Fruit fly (Drosophila melanogaster): ENCODE measurements around the gene sens-2.

The sens-2 gene

dm6 chr2L:6874526-6875198, 52.9 kb downstream of the sens-2 start, which contains the start of gene Nlg2 (continued):
- TF ChIP-seq Sox102F (GFP tag; optimal IDR thresholded peaks at IDR 0.05) = peak; percentile 70
- peak; percentile 71 for TF ChIP-seq CG12391 (tag; optimal IDR thresholded peaks at IDR 0.05)
- peak; percentile 64 for TF ChIP-seq phol (tag; optimal IDR thresholded peaks at IDR 0.05)
- peak; percentile 39 for TF ChIP-seq ATbp (GFP tag; optimal IDR thresholded peaks at IDR 0.05)
- no peak for TF ChIP-seq CG10366 (GFP tag; IDR thresholded peaks at IDR 0.05)
- TF ChIP-seq nerfin-1 (tag; optimal IDR thresholded peaks at IDR 0.05) = peak; percentile 43
- TF ChIP-seq sug (tag; optimal IDR thresholded peaks at IDR 0.05) = peak; percentile 64
- peak; percentile 81 for TF ChIP-seq Hmr (GFP tag; optimal IDR thresholded peaks at IDR 0.05)
- peak; percentile 23 for TF ChIP-seq Fer2 (tag; optimal IDR thresholded peaks at IDR 0.05)
- no peak for TF ChIP-seq CG4404 (GFP tag; IDR thresholded peaks at IDR 0.05)
- TF ChIP-seq sens-2 (GFP tag; IDR thresholded peaks at IDR 0.05) = no peak
- TF ChIP-seq cwo (GFP tag; optimal IDR thresholded peaks at IDR 0.05) = peak; percentile 62
- TF ChIP-seq CG5180 (GFP tag; optimal IDR thresholded peaks at IDR 0.05) = peak; percentile 57
- TF ChIP-seq CG6813 (GFP tag; optimal IDR thresholded peaks at IDR 0.05) = peak; percentile 35
- peak; percentile 72 for TF ChIP-seq CG13296 (GFP tag; optimal IDR thresholded peaks at IDR 0.05)
- peak; percentile 31 for TF ChIP-seq Med (GFP tag)
- TF ChIP-seq Ssrp (tag; optimal IDR thresholded peaks at IDR 0.05) = peak; percentile 40
- peak; percentile 37 for TF ChIP-seq fd3F (GFP tag; optimal IDR thresholded peaks at IDR 0.05)
- TF ChIP-seq CG2120 (GFP tag; optimal IDR thresholded peaks at IDR 0.05) = peak; percentile 32
- peak; percentile 73 for TF ChIP-seq nmo (GFP tag; optimal IDR thresholded peaks at IDR 0.05)
- TF ChIP-seq Doc3 (GFP tag; IDR thresholded peaks at IDR 0.05; ENCODE audit: partially characterized antibody) = 0 out of 3 replicates have a peak, but pooled peaks have one; percentile 23
- TF ChIP-seq NfI (GFP tag; optimal IDR thresholded peaks at IDR 0.05) = peak; percentile 52
- TF ChIP-seq CG7987 (GFP tag; optimal IDR thresholded peaks at IDR 0.05) = no peak
- peak; percentile 21 for TF ChIP-seq CG18476 (GFP tag; optimal IDR thresholded peaks at IDR 0.05)
- no peak for TF ChIP-seq bigmax (GFP tag; optimal IDR thresholded peaks at IDR 0.05)
- TF ChIP-seq CG2678 (tag; optimal IDR thresholded peaks at IDR 0.05) = peak; percentile 89
- peak; percentile 50 for TF ChIP-seq D19B (GFP tag; optimal IDR thresholded peaks at IDR 0.05)
- TF ChIP-seq Hr3 (GFP tag; optimal IDR thresholded peaks at IDR 0.05) = peak; percentile 47
- peak; percentile 42 for TF ChIP-seq CG10267 (tag; optimal IDR thresholded peaks at IDR 0.05)
- TF ChIP-seq CG17359 (tag; optimal IDR thresholded peaks at IDR 0.05) = peak; percentile 54
- TF ChIP-seq BtbVII (GFP tag; optimal IDR thresholded peaks at IDR 0.05) = peak; percentile 68
- peak; percentile 43 for TF ChIP-seq Xbp1 (GFP tag; optimal IDR thresholded peaks at IDR 0.05)
- TF ChIP-seq maf-S (GFP tag; optimal IDR thresholded peaks at IDR 0.05) = no peak
- peak; percentile 17 for TF ChIP-seq kay (GFP tag; optimal IDR thresholded peaks at IDR 0.05)
- TF ChIP-seq Meics (GFP tag; optimal IDR thresholded peaks at IDR 0.05) = peak; percentile 79
- peak; percentile 52 for TF ChIP-seq tap (tag; optimal IDR thresholded peaks at IDR 0.05)
- peak; percentile 75 for TF ChIP-seq CG9437 (GFP tag; optimal IDR thresholded peaks at IDR 0.05)
- no peak for TF ChIP-seq sc (optimal IDR thresholded peaks at IDR 0.05)
- peak; percentile 35 for TF ChIP-seq sc (GFP tag; optimal IDR thresholded peaks at IDR 0.05)
- TF ChIP-seq CG18619 (GFP tag; optimal IDR thresholded peaks at IDR 0.05) = peak; percentile 77
- no peak for TF ChIP-seq NC2α (GFP tag; optimal IDR thresholded peaks at IDR 0.05)
- no peak for TF ChIP-seq luna (GFP tag; optimal IDR thresholded peaks at IDR 0.05)
- peak; percentile 8 for TF ChIP-seq Fer3 (tag; optimal IDR thresholded peaks at IDR 0.05)
- TF ChIP-seq CG8924 (tag; optimal IDR thresholded peaks at IDR 0.05) = peak; percentile 69
- TF ChIP-seq zf30C (GFP tag; optimal IDR thresholded peaks at IDR 0.05) = peak; percentile 34
- peak; percentile 48 for TF ChIP-seq org-1 (GFP tag; optimal IDR thresholded peaks at IDR 0.05)
- TF ChIP-seq CG9817 (tag; optimal IDR thresholded peaks at IDR 0.05) = peak; percentile 36
- TF ChIP-seq CG3847 (GFP tag; IDR thresholded peaks at IDR 0.05) = 0 out of 2 replicates have a peak, but pooled peaks have one; percentile 24

Measured in whole organism, embryonic.